Worm (Caenorhabditis elegans): ENCODE data around the gene C26B9.6.

DNA sequence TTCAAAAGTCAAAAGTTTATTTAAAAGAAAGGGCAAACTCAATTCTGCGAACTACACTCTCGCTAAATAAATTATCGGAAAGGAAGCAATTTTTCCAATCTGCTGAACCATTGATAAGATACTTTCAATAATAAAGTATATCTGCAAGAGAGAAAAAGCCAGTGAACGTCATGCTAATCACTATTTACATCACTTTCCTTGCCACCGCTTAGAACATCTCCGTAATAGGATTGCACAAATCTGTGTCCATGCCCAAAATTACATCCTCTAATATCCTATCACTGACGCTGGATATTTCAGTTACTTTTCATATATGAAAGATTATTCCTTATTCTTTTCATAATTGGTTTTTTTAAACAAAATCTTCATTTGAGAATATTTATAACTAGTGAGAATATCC lies 47.5 kb upstream of the C26B9.6 start:
- TF ChIP-seq snpc-4 (tag; optimal IDR thresholded peaks at IDR 0.05) (no peak), nhr-71 (tag; optimal IDR thresholded peaks at IDR 0.05) (no peak), sptf-1 (tag; optimal IDR thresholded peaks at IDR 0.05) (no peak), nhr-11 (tag; optimal IDR thresholded peaks at IDR 0.05) (no peak), blmp-1 (tag; optimal IDR thresholded peaks at IDR 0.05) (no peak), nhr-237 (tag; optimal IDR thresholded peaks at IDR 0.05) (no peak), unc-86 (tag; optimal IDR thresholded peaks at IDR 0.05) (no peak), lin-35 (GFP tag; optimal IDR thresholded peaks at IDR 0.05) (no peak), fos-1 (tag; optimal IDR thresholded peaks at IDR 0.05) (no peak)
